Fruit fly (Drosophila melanogaster): ENCODE results near the gene CG14983.

CG14983 gene

DNA sequence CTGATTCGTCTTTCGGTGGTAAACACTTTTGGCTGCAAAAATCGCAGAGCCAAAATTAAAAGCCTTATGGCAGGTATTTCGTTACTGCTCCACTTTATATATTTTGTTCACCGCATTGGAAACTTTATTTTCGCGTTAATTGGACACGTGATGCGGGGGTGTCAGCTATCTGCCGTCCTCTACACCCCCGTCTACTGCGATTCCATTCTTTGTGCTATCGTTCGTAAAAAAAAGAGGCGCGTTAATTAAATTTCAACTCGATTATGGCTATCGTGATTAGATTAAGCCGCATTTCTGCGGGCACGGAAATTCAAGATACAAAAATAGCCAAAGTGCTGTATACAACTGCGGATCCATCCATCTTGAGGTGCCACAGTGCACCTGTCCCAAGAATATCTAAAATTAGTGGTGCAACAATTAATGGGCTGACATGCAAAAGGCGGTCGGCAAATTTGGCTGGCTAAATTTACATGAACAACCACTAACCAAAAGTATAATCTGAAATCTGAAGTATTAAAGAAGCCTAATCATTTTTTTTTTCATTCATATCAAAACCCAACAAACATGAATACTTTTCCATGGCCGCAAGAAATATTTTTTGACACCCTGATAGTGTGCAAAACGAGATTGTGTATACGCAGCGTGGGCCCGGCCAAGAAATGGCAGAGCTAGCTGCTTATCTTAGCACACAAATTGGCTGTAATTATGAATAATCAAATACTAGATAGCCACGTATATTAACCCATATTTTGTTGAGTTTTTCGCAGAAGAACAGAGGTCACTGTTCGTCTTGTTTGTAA is 18.9 kb downstream of the CG14983 start (continued):
- TF ChIP-seq her (GFP tag; optimal IDR thresholded peaks at IDR 0.05) (no peak), Med (GFP tag) (no peak)

dm6 chr3L:3928943-3929785 is 19.9 kb downstream of the CG14983 start:
- TF ChIP-seq CG6654 (GFP tag; optimal IDR thresholded peaks at IDR 0.05) (no peak), Lim3 (GFP tag; IDR thresholded peaks at IDR 0.05) (peak; percentile 72; the same call in 1 of the 2 replicates), GATAe (GFP tag; conservative IDR thresholded peaks at IDR 0.05) (peak; percentile 93), slou (GFP tag; optimal IDR thresholded peaks at IDR 0.05) (no peak), so (GFP tag; IDR thresholded peaks at IDR 0.05) (0 out of 3 replicates have a peak, but pooled peaks have one; percentile 7), CG6683 (GFP tag; optimal IDR thresholded peaks at IDR 0.05) (no peak), CG10543 (GFP tag; optimal IDR thresholded peaks at IDR 0.05) (peak; percentile 69), NC2β (GFP tag; optimal IDR thresholded peaks at IDR 0.05) (no peak), CG34376 (GFP tag; optimal IDR thresholded peaks at IDR 0.05) (peak; percentile 74), bowl (GFP tag; IDR thresholded peaks at IDR 0.05) (no peak), CG7745 (tag; optimal IDR thresholded peaks at IDR 0.05) (no peak), exex (tag; optimal IDR thresholded peaks at IDR 0.05) (peak; percentile 82), CrebB (tag; optimal IDR thresholded peaks at IDR 0.05) (peak; percentile 0), amos (GFP tag; IDR thresholded peaks at IDR 0.05; ENCODE audit: partially characterized antibody) (no peak), C15 (GFP tag; IDR thresholded peaks at IDR 0.05) (no peak), ranshi (GFP tag; IDR thresholded peaks at IDR 0.05) (no peak), Pdp1 (GFP tag; optimal IDR thresholded peaks at IDR 0.05) (peak in 1 of 2 experiments; percentile 75), HmgZ (tag; optimal IDR thresholded peaks at IDR 0.05) (peak; percentile 45), Deaf1 (tag; optimal IDR thresholded peaks at IDR 0.05) (peak; percentile 7), sens-2 (GFP tag; IDR thresholded peaks at IDR 0.05) (no peak), sd (tag; optimal IDR thresholded peaks at IDR 0.05) (peak; percentile 89), CG3726 (GFP tag; IDR thresholded peaks at IDR 0.05) (no peak), gro (GFP tag; optimal IDR thresholded peaks at IDR 0.05) (peak; percentile 17), chinmo (GFP tag; IDR thresholded peaks at IDR 0.05; ENCODE audit: partially characterized antibody) (peak; percentile 35; the same call in 1 of the 4 replicates), inv (GFP tag; IDR thresholded peaks at IDR 0.05; ENCODE audit: partially characterized antibody) (no peak), pan (optimal IDR thresholded peaks at IDR 0.05) (no peak), pan (GFP tag; optimal IDR thresholded peaks at IDR 0.05 in 1 of 2, IDR thresholded peaks at IDR 0.05 in 1 of 2) (no peak), CG10321 (GFP tag; IDR thresholded peaks at IDR 0.05) (no peak), CG8281 (tag; optimal IDR thresholded peaks at IDR 0.05) (peak; percentile 97), Usf (GFP tag; optimal IDR thresholded peaks at IDR 0.05) (no peak), sug (tag; optimal IDR thresholded peaks at IDR 0.05) (peak; percentile 74), mirr (GFP tag; optimal IDR thresholded peaks at IDR 0.05) (peak; percentile 85), grn (GFP tag; optimal IDR thresholded peaks at IDR 0.05) (peak; percentile 99), CG6854 (GFP tag; optimal IDR thresholded peaks at IDR 0.05) (no peak), nau (GFP tag; optimal IDR thresholded peaks at IDR 0.05) (no peak), CG2120 (GFP tag; optimal IDR thresholded peaks at IDR 0.05) (no peak), ham (GFP tag; IDR thresholded peaks at IDR 0.05) (0 out of 2 replicates have a peak, but pooled peaks have one; percentile 48), TFAM (GFP tag; optimal IDR thresholded peaks at IDR 0.05) (no peak), Nf-YB (GFP tag; optimal IDR thresholded peaks at IDR 0.05) (no peak), CG4404 (GFP tag; IDR thresholded peaks at IDR 0.05) (no peak), danr (GFP tag; IDR thresholded peaks at IDR 0.05) (no peak), Med (GFP tag) (peak; percentile 21), wdn (GFP tag; IDR thresholded peaks at IDR 0.05) (no peak), CG32772 (GFP tag; IDR thresholded peaks at IDR 0.05) (no peak), CG43689 (GFP tag; IDR thresholded peaks at IDR 0.05) (no peak)
